Worm (Caenorhabditis elegans): Measurements from ENCODE around the gene col-148.

- no peak for TF ChIP-seq scrt-1 (GFP tag; IDR thresholded peaks at IDR 0.05)
- TF ChIP-seq ama-1 (optimal IDR thresholded peaks at IDR 0.05): no peak
- no peak for TF ChIP-seq ets-7 (tag; optimal IDR thresholded peaks at IDR 0.05)
- TF ChIP-seq hmbx-1 (tag; optimal IDR thresholded peaks at IDR 0.05): no peak
Measured at ce11 chrV:10277579-10277978, 36.0 kb downstream of the col-148 start, which contains the start of gene lys-1.
